Worm (Caenorhabditis elegans): ENCODE measurements around the gene fahd-1.

DNA sequence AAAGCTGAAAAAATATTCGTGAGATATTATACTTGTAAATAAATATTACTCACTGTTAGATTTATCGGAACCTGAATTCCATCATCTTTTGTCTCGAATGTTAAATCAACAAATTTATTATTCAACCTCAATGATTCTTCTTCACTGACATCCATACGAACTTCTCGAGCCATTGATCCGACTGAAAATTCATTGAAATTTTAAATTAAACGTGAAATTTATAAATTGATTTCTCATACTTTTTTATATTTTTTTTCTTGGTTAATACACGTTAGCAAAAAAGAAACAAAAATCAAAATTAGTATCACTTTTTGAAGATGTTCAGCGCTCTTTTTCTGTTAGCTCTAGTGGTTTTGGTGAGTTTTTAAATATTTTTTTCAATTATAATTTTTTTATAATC is 27.8 kb downstream of the fahd-1 start, which contains the start of gene C29E4.14:
- TF ChIP-seq dao-5 (tag; optimal IDR thresholded peaks at IDR 0.05) (no peak), him-1 (tag; optimal IDR thresholded peaks at IDR 0.05) (no peak)
